Fruit fly (Drosophila melanogaster) whole organism, embryonic: ENCODE results near the gene CG5087.

Experiments
- Asciz ChIP-seq: fragments of 200-800 bp; sonication (Bioruptor generic); optimal IDR thresholded peaks from 2 replicates; lab custom pipeline; 2017; ENCODE audit warnings: missing biosample characterization, mild to moderate bottlenecking, missing genetic modification characterization, missing genetic modification reagents
- CG1024 ChIP-seq: fragments of 200-800 bp; sonication (Bioruptor generic); IDR thresholded peaks from 2 replicates; pipeline ENCODE4 v1.3.6; 2022; ENCODE audit warnings: missing biosample characterization, missing genetic modification characterization
- CG11247 ChIP-seq: fragments of 200-800 bp; sonication (Bioruptor generic); IDR thresholded peaks from 2 replicates; pipeline ENCODE4 v1.3.6; 2022; ENCODE audit warnings: missing biosample characterization, missing genetic modification characterization
- CG14014 ChIP-seq: fragments of 200-800 bp; sonication (Bioruptor generic); IDR thresholded peaks from 2 replicates; pipeline ENCODE4 v1.3.6; 2022; ENCODE audit warnings: missing biosample characterization, missing genetic modification characterization
- CG1647 ChIP-seq: fragments of 200-800 bp; sonication (Bioruptor generic); optimal IDR thresholded peaks from 3 replicates; lab custom pipeline; 2016; ENCODE audit warnings: missing biosample characterization, missing genetic modification characterization
- CG17186 ChIP-seq: fragments of 200-800 bp; sonication (Bioruptor generic); optimal IDR thresholded peaks from 3 replicates; lab custom pipeline; 2017; ENCODE audit warnings: missing biosample characterization, missing genetic modification reagents, missing genetic modification characterization
- CG17361 ChIP-seq: fragments of 200-800 bp; sonication (Bioruptor generic); IDR thresholded peaks from 3 replicates; pipeline ENCODE4 v1.3.6; 2022; ENCODE audit warnings: missing biosample characterization, missing genetic modification characterization
- CG17829 ChIP-seq: fragments of 200-800 bp; optimal IDR thresholded peaks from 2 replicates; lab custom pipeline; 2019; ENCODE audit warnings: missing biosample characterization, mild to moderate bottlenecking, missing genetic modification characterization, moderate library complexity
- CG18764 ChIP-seq: fragments of 200-800 bp; sonication (Bioruptor generic); optimal IDR thresholded peaks from 3 replicates; lab custom pipeline; 2016; ENCODE audit warnings: missing biosample characterization, missing genetic modification characterization
- CG2120 ChIP-seq: fragments of 200-800 bp; sonication (Bioruptor generic); optimal IDR thresholded peaks from 3 replicates; lab custom pipeline; 2016; ENCODE audit warnings: missing biosample characterization, missing genetic modification characterization
- CG30431 ChIP-seq: fragments of 200-800 bp; sonication (Bioruptor generic); optimal IDR thresholded peaks from 2 replicates; lab custom pipeline; 2017; ENCODE audit warnings: missing biosample characterization, missing genetic modification characterization
- CG3995 ChIP-seq: fragments of 200-800 bp; sonication (Bioruptor generic); optimal IDR thresholded peaks from 3 replicates; lab custom pipeline; 2016; ENCODE audit warnings: missing biosample characterization, missing genetic modification characterization
- CG4282 ChIP-seq: fragments of 200-800 bp; sonication (Bioruptor generic); optimal IDR thresholded peaks from 2 replicates; lab custom pipeline; 2016; ENCODE audit warnings: missing biosample characterization, missing genetic modification characterization
- CG4617 ChIP-seq: fragments of 200-800 bp; sonication (Bioruptor generic); optimal IDR thresholded peaks from 3 replicates; lab custom pipeline; 2016; ENCODE audit warnings: missing biosample characterization, missing genetic modification characterization, borderline replicate concordance
- CG5180 ChIP-seq: fragments of 200-800 bp; sonication (Bioruptor generic); optimal IDR thresholded peaks from 3 replicates; lab custom pipeline; 2017; ENCODE audit warnings: missing biosample characterization, missing genetic modification characterization, mild to moderate bottlenecking, moderate library complexity, missing genetic modification reagents
- CG6854 ChIP-seq: fragments of 200-800 bp; sonication (Bioruptor generic); optimal IDR thresholded peaks from 3 replicates; lab custom pipeline; 2017; ENCODE audit warnings: missing biosample characterization, mild to moderate bottlenecking, missing genetic modification characterization
- CG7357 ChIP-seq: fragments of 200-800 bp; sonication (Bioruptor generic); IDR thresholded peaks from 3 replicates; pipeline ENCODE4 v1.3.6; 2022; ENCODE audit warnings: missing biosample characterization, missing genetic modification characterization
- CG8089 ChIP-seq: fragments of 200-800 bp; sonication (Bioruptor generic); optimal IDR thresholded peaks from 3 replicates; lab custom pipeline; 2016; ENCODE audit warnings: missing biosample characterization, missing genetic modification characterization
- CG8924 ChIP-seq: fragments of 200-800 bp; optimal IDR thresholded peaks from 3 replicates; lab custom pipeline; 2019; ENCODE audit warnings: missing biosample characterization, mild to moderate bottlenecking, missing genetic modification characterization, moderate library complexity
- CG9876 ChIP-seq: fragments of 200-800 bp; sonication (Bioruptor generic); optimal IDR thresholded peaks from 2 replicates; lab custom pipeline; 2016; ENCODE audit warnings: missing biosample characterization, missing genetic modification characterization
- CrebB ChIP-seq: fragments of 200-800 bp; sonication (Bioruptor generic); optimal IDR thresholded peaks from 3 replicates; lab custom pipeline; 2018; ENCODE audit warnings: missing biosample characterization, mild to moderate bottlenecking, missing genetic modification characterization
- Dp ChIP-seq: fragments of 200-800 bp; sonication (Bioruptor generic); optimal IDR thresholded peaks from 2 replicates; lab custom pipeline; 2018; ENCODE audit warnings: missing biosample characterization, mild to moderate bottlenecking, missing genetic modification characterization, moderate library complexity
- Gsc ChIP-seq: fragments of 200-800 bp; sonication (Bioruptor generic); IDR thresholded peaks from 2 replicates; pipeline ENCODE4 v1.3.6; 2022; ENCODE audit warnings: missing biosample characterization, missing genetic modification characterization
- Gug ChIP-seq: fragments of 200-800 bp; sonication (Bioruptor generic); IDR thresholded peaks from 4 replicates; pipeline ENCODE4 v1.3.6; 2022; ENCODE audit warnings: missing biosample characterization, missing genetic modification characterization
- H15 ChIP-seq: fragments of 200-800 bp; sonication (Bioruptor generic); IDR thresholded peaks from 3 replicates; pipeline ENCODE4 v1.3.6; 2022; ENCODE audit warnings: missing biosample characterization, missing genetic modification characterization
- HLH3B ChIP-seq: fragments of 200-800 bp; sonication (Bioruptor generic); IDR thresholded peaks from 2 replicates; pipeline ENCODE4 v1.3.6; 2022; ENCODE audit warnings: missing biosample characterization, missing genetic modification characterization
- HLH54F ChIP-seq: fragments of 200-800 bp; sonication (Bioruptor generic); optimal IDR thresholded peaks from 3 replicates; lab custom pipeline; 2016; ENCODE audit warnings: missing biosample characterization, missing genetic modification characterization
- Hr78 ChIP-seq, 2 experiments: fragments of 200-800 bp in 1 of 2; fragments of >200 bp in 1 of 2; sonication (Bioruptor generic) in 1 of 2; optimal IDR thresholded peaks; 2 replicates each; lab custom pipeline; 2017 to 2019; ENCODE audit warnings: missing biosample characterization in 2 of 2, missing genetic modification characterization in 2 of 2, mild to moderate bottlenecking in 1 of 2, moderate library complexity in 1 of 2
- Optix ChIP-seq: fragments of 200-800 bp; sonication (Bioruptor generic); IDR thresholded peaks from 3 replicates; pipeline ENCODE4 v1.3.6; 2022; ENCODE audit warnings: missing biosample characterization, missing genetic modification characterization
- Sin3A ChIP-seq: fragments of >200 bp; optimal IDR thresholded peaks from 2 replicates; lab custom pipeline; 2018
- Sry-β ChIP-seq: fragments of 200-800 bp; sonication (Bioruptor generic); optimal IDR thresholded peaks from 2 replicates; lab custom pipeline; 2018; ENCODE audit warnings: missing biosample characterization, mild to moderate bottlenecking, missing genetic modification characterization, moderate library complexity
- Stat92E ChIP-seq, 3 experiments: fragments of >200 bp in 2 of 3; fragments of 200-800 bp in 1 of 3; sonication (Bioruptor generic) in 1 of 3; optimal IDR thresholded peaks; 2 replicates each; lab custom pipeline; 2017 to 2019; ENCODE audit warnings: missing biosample characterization in 3 of 3, missing genetic modification characterization in 3 of 3, mild to moderate bottlenecking in 1 of 3, moderate library complexity in 1 of 3
- ac ChIP-seq: fragments of 200-800 bp; sonication (Bioruptor generic); optimal IDR thresholded peaks from 3 replicates; lab custom pipeline; 2017; ENCODE audit warnings: missing biosample characterization, mild to moderate bottlenecking, missing genetic modification characterization
- ap ChIP-seq: fragments of 200-800 bp; sonication (Bioruptor generic); IDR thresholded peaks from 2 replicates; pipeline ENCODE4 v1.3.6; 2022; ENCODE audit warnings: missing biosample characterization, missing genetic modification characterization
- chinmo ChIP-seq: fragments of 200-800 bp; sonication (Bioruptor generic); IDR thresholded peaks from 4 replicates; pipeline ENCODE4 v1.3.6; 2022; ENCODE audit warnings: missing biosample characterization, missing genetic modification characterization; ENCODE audit not compliant: partially characterized antibody
- corto ChIP-seq: fragments of 200-800 bp; sonication (Bioruptor generic); optimal IDR thresholded peaks from 2 replicates; lab custom pipeline; 2016; ENCODE audit warnings: missing biosample characterization, mild to moderate bottlenecking, missing genetic modification characterization, moderate library complexity
- danr ChIP-seq: fragments of 200-800 bp; sonication (Bioruptor generic); IDR thresholded peaks from 2 replicates; pipeline ENCODE4 v1.3.6; 2022; ENCODE audit warnings: missing biosample characterization, missing genetic modification characterization
- dati ChIP-seq: fragments of 200-800 bp; sonication (Bioruptor generic); IDR thresholded peaks from 2 replicates; pipeline ENCODE4 v1.3.6; 2022; ENCODE audit warnings: missing biosample characterization, missing genetic modification characterization
- dimm ChIP-seq: fragments of 200-800 bp; sonication (Bioruptor generic); IDR thresholded peaks from 2 replicates; pipeline ENCODE4 v1.3.6; 2022; ENCODE audit warnings: missing biosample characterization, missing genetic modification characterization
- esg ChIP-seq: fragments of 200-800 bp; sonication (Bioruptor generic); conservative IDR thresholded peaks from 2 replicates; pipeline ENCODE4 v1.3.6; 2022; ENCODE audit warnings: missing biosample characterization, missing genetic modification characterization
- fd64A ChIP-seq: fragments of 200-800 bp; sonication (Bioruptor generic); optimal IDR thresholded peaks from 3 replicates; lab custom pipeline; 2018; ENCODE audit warnings: missing biosample characterization, mild to moderate bottlenecking, missing genetic modification characterization
- gfzf ChIP-seq: fragments of 200-800 bp; sonication (Bioruptor generic); optimal IDR thresholded peaks from 2 replicates; lab custom pipeline; 2016; ENCODE audit warnings: missing biosample characterization, mild to moderate bottlenecking, missing genetic modification characterization, moderate library complexity
- her ChIP-seq: fragments of 200-800 bp; sonication (Bioruptor generic); optimal IDR thresholded peaks from 2 replicates; lab custom pipeline; 2016; ENCODE audit warnings: missing biosample characterization, missing genetic modification characterization
- kni ChIP-seq: fragments of 200-800 bp; sonication (Bioruptor generic); optimal IDR thresholded peaks from 3 replicates; lab custom pipeline; 2017; ENCODE audit warnings: mild to moderate bottlenecking, missing biosample characterization, missing genetic modification reagents, missing genetic modification characterization
- rib ChIP-seq: fragments of 200-800 bp; sonication (Bioruptor generic); IDR thresholded peaks from 2 replicates; pipeline ENCODE4 v1.3.6; 2022; ENCODE audit warnings: missing biosample characterization, missing genetic modification characterization
- sc ChIP-seq, 3 experiments: fragments of >200 bp in 2 of 3; fragments of 200-800 bp in 1 of 3; sonication (Bioruptor generic) in 1 of 3; optimal IDR thresholded peaks; 2 replicates in 2 of 3; 3 replicates in 1 of 3; lab custom pipeline; 2017; ENCODE audit warnings: mild to moderate bottlenecking in 1 of 3, missing biosample characterization in 1 of 3, missing genetic modification characterization in 1 of 3, missing genetic modification reagents in 1 of 3
- schlank ChIP-seq: fragments of 200-800 bp; sonication (Bioruptor generic); optimal IDR thresholded peaks from 2 replicates; lab custom pipeline; 2018; ENCODE audit warnings: missing biosample characterization, mild to moderate bottlenecking, missing genetic modification characterization
- sima ChIP-seq: fragments of 200-800 bp; sonication (Bioruptor generic); optimal IDR thresholded peaks from 2 replicates; lab custom pipeline; 2016; ENCODE audit warnings: missing biosample characterization, missing genetic modification characterization
- tna ChIP-seq: fragments of 200-800 bp; sonication (Bioruptor generic); IDR thresholded peaks from 2 replicates; pipeline ENCODE4 v1.3.6; 2022; ENCODE audit warnings: missing biosample characterization, missing genetic modification characterization; ENCODE audit not compliant: partially characterized antibody
- unpg ChIP-seq: fragments of 200-800 bp; sonication (Bioruptor generic); optimal IDR thresholded peaks from 3 replicates; lab custom pipeline; 2018; ENCODE audit warnings: missing biosample characterization, mild to moderate bottlenecking, missing genetic modification characterization, moderate library complexity

The CG5087 gene

DNA sequence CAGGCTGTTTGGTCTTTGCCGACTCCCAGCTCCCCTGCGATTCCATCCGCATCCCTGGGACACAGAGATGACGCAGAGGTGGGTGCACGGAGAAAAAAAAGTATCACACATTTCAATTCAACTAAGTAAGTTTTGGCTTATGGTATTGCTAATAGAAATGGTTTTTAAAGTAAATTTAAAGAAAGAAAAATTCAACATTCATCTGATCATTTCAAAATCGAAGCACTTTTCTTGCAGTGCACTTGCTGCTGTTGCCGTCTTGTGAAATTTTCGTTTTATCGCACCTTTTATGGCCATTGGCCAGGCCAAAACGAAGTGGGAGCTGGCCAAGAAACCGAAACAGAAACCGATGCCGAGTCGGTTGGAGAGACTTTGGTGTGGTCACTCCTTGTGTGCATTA, 47.3 kb downstream of the CG5087 start (continued):
- TF ChIP-seq danr (GFP tag; lab: Robert Waterston, UW) (peak; percentile 51; the same call in 1 of the 2 replicates), CG11247 (GFP tag; lab: Robert Waterston, UW) (peak; percentile 63), schlank (tag; lab: Kevin White, UChicago) (no peak), dati (GFP tag; lab: Robert Waterston, UW) (peak; percentile 66; the same call in 1 of the 2 replicates), CG17186 (GFP tag; lab: Kevin White, UChicago) (no peak), CG8924 (tag; lab: Kevin White, UChicago) (peak; percentile 39), dimm (GFP tag; lab: Robert Waterston, UW) (no peak), Sry-β (GFP tag; lab: Kevin White, UChicago) (peak; percentile 13), CG14014 (GFP tag; lab: Robert Waterston, UW) (peak; percentile 53), Gsc (GFP tag; lab: Robert Waterston, UW) (0 out of 2 replicates have a peak, but pooled peaks have one; percentile 50), ac (peak; percentile 46), ap (GFP tag; lab: Robert Waterston, UW) (peak; percentile 87), CG17829 (tag; lab: Kevin White, UChicago) (peak; percentile 83), sc (optimal IDR thresholded peaks at IDR 0.05; lab: Kevin White, UChicago) (no peak), sc (GFP tag; optimal IDR thresholded peaks at IDR 0.05; lab: Kevin White, UChicago) (peak; percentile 8), unpg (GFP tag; lab: Kevin White, UChicago) (peak; percentile 36), Sin3A (lab: Kevin White, UChicago) (no peak), Gug (GFP tag; lab: Robert Waterston, UW) (peak; percentile 48; the same call in 2 of the 4 replicates), CG5180 (GFP tag; lab: Kevin White, UChicago) (peak; percentile 40), CG4282 (GFP tag; lab: Kevin White, UChicago) (no peak), CG6854 (GFP tag; lab: Kevin White, UChicago) (no peak), tna (GFP tag; lab: Robert Waterston, UW) (no peak), CG9876 (GFP tag; lab: Kevin White, UChicago) (peak; percentile 23), CrebB (tag; lab: Kevin White, UChicago) (no peak), Hr78 (GFP tag; optimal IDR thresholded peaks at IDR 0.05; lab: Kevin White, UChicago) (peak in 1 of 2 experiments; percentile 19), CG4617 (GFP tag; lab: Kevin White, UChicago) (no peak), Optix (GFP tag; lab: Robert Waterston, UW) (peak; percentile 61; the same call in 2 of the 3 replicates), chinmo (GFP tag; lab: Robert Waterston, UW) (no peak), sima (GFP tag; lab: Kevin White, UChicago) (peak; percentile 44), CG1024 (GFP tag; lab: Robert Waterston, UW) (peak; percentile 58), CG18764 (GFP tag; lab: Kevin White, UChicago) (peak; percentile 31), H15 (peak; percentile 70), gfzf (GFP tag; lab: Kevin White, UChicago) (no peak), kni (GFP tag; lab: Kevin White, UChicago) (no peak), corto (GFP tag; lab: Kevin White, UChicago) (peak; percentile 28), Asciz (GFP tag; lab: Kevin White, UChicago) (peak; percentile 51), Stat92E (GFP tag; optimal IDR thresholded peaks at IDR 0.05; lab: Kevin White, UChicago) (no peak), CG8089 (GFP tag; lab: Kevin White, UChicago) (peak; percentile 34), HLH3B (GFP tag; lab: Robert Waterston, UW) (peak; percentile 77), esg (GFP tag; lab: Robert Waterston, UW) (peak; percentile 67), CG30431 (GFP tag; lab: Kevin White, UChicago) (peak; percentile 3), CG7357 (peak; percentile 42; the same call in 1 of the 3 replicates), CG3995 (no peak), rib (no peak), HLH54F (no peak), CG1647 (GFP tag; lab: Kevin White, UChicago) (peak; percentile 44), CG2120 (GFP tag; lab: Kevin White, UChicago) (peak; percentile 11), her (GFP tag; lab: Kevin White, UChicago) (peak; percentile 18), CG17361 (GFP tag; lab: Robert Waterston, UW) (peak; percentile 79), Dp (no peak), fd64A (GFP tag; lab: Kevin White, UChicago) (peak; percentile 28)
